Worm (Caenorhabditis elegans) whole organism, early embryonic: Measurements from ENCODE around the gene B0252.11.

Experiments
- F13C5.2 ChIP-seq: sonication (generic microtip); optimal IDR thresholded peaks from 2 replicates; lab custom pipeline; 2017; ENCODE audit warnings: mild to moderate bottlenecking, missing genetic modification characterization, inconsistent platforms, missing compliant biosample characterization
- ama-1 ChIP-seq: fragments of 150-350 bp; optimal IDR thresholded peaks from 2 replicates; lab custom pipeline; 2014
- flt-1 ChIP-seq: fragments of 200-800 bp; sonication (Bioruptor generic); IDR thresholded peaks from 2 replicates; pipeline ENCODE4 v1.3.6; 2022; ENCODE audit warnings: missing genetic modification characterization, missing compliant biosample characterization
- pes-1 ChIP-seq: fragments of 200-800 bp; sonication (Bioruptor generic); IDR thresholded peaks from 2 replicates; pipeline ENCODE4 v1.3.6; 2022; ENCODE audit warnings: missing genetic modification reagents, missing genetic modification characterization, missing compliant biosample characterization

DNA sequence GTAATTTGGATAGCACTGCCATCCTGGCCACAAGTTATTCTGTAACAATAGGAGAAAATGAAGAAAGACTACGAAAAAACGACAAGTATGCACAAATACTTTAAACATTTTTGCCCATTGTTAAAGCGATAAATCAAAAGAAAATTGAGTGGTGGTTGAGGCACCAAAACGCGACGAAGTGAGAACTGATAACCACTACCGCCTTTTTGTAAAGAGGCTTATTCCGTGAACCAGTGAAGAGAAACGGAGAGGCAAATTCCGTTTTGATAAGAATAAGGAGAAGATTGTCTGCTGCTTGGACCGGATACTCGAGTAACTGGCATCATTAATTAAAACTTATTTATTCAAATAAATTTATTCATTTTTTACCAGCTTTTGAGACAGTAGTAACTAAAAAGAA lies 33.9 kb downstream of the B0252.11 start, which contains the start of gene pmp-1:
- TF ChIP-seq ama-1 (lab: Kevin White, UChicago) (no peak), pes-1 (no peak), flt-1 (no peak), F13C5.2 (tag; lab: Kevin White, UChicago) (no peak)
